Worm (Caenorhabditis elegans): ENCODE measurements around the gene ocr-1.

The ocr-1 gene

ce11 chrV:10719833-10720170, 44.4 kb upstream of the ocr-1 start (continued):
- no peak for TF ChIP-seq lin-15B (tag; optimal IDR thresholded peaks at IDR 0.05)
- TF ChIP-seq nhr-25 (tag; optimal IDR thresholded peaks at IDR 0.05; ENCODE audit: borderline replicate concordance, insufficient read depth): no peak
- TF ChIP-seq pqm-1 (tag; optimal IDR thresholded peaks at IDR 0.05): peak; percentile 34
- peak; percentile 62 for TF ChIP-seq mxl-3 (GFP tag; optimal IDR thresholded peaks at IDR 0.05)
- TF ChIP-seq arid-1 (GFP tag; conservative IDR thresholded peaks at IDR 0.05): no peak
- no peak for TF ChIP-seq T20F7.1 (GFP tag; optimal IDR thresholded peaks at IDR 0.05)
- peak; percentile 84 for TF ChIP-seq hlh-11 (tag; optimal IDR thresholded peaks at IDR 0.05)
- peak; percentile 88 for TF ChIP-seq nhr-11 (tag; optimal IDR thresholded peaks at IDR 0.05)
- no peak for TF ChIP-seq ama-1 (optimal IDR thresholded peaks at IDR 0.05)

ce11 chrV:10720303-10720847, 43.8 kb upstream of the ocr-1 start:
- TF ChIP-seq aly-2 (tag; optimal IDR thresholded peaks at IDR 0.05) (no peak), unc-62 (GFP tag; optimal IDR thresholded peaks at IDR 0.05 in 1 of 2) (peak in 1 of 2 experiments; percentile 80), unc-62 (tag; optimal IDR thresholded peaks at IDR 0.05) (no peak), ceh-20 (GFP tag; IDR thresholded peaks at IDR 0.05) (peak; percentile 21; the same call in 1 of the 2 replicates)

DNA sequence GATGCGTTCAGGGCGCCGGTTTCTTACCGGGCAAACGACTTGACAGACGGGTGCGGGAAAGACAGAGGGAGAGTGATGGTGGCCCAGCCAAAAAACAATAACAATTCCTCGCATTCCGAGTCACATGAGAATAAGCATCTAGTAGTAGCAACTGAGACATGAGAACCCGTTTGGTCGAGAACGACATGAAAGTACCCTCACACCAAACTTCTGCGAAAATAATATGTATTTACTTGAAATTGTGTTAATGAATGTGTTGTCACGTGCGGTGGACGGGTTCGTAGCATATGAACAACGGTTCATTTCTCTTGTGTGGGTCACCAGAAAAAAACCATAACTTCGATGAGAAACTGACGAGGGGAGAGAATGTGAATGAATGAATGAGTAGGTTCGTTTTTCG, 43.3 kb upstream of the ocr-1 start:
- TF ChIP-seq dve-1 (tag; optimal IDR thresholded peaks at IDR 0.05; ENCODE audit: insufficient read depth): peak; percentile 6
- no peak for TF ChIP-seq aha-1 (tag)
- TF ChIP-seq nhr-28 (tag; optimal IDR thresholded peaks at IDR 0.05): peak; percentile 4
- no peak for TF ChIP-seq zip-2 (tag; optimal IDR thresholded peaks at IDR 0.05)
- TF ChIP-seq mxl-3 (GFP tag; optimal IDR thresholded peaks at IDR 0.05): no peak
- TF ChIP-seq unc-62 (GFP tag; optimal IDR thresholded peaks at IDR 0.05 in 1 of 2): peak in 1 of 2 experiments; percentile 26
- TF ChIP-seq unc-62 (tag; optimal IDR thresholded peaks at IDR 0.05): no peak
- no peak for TF ChIP-seq unc-39 (tag; optimal IDR thresholded peaks at IDR 0.05)
- no peak for TF ChIP-seq spr-1 (tag; optimal IDR thresholded peaks at IDR 0.05)
- TF ChIP-seq mdl-1 (tag; optimal IDR thresholded peaks at IDR 0.05): peak in 1 of 2 experiments; percentile 49
- peak; percentile 65 for TF ChIP-seq hlh-30 (tag; optimal IDR thresholded peaks at IDR 0.05; ENCODE audit: insufficient read depth)
- no peak for TF ChIP-seq F49E8.2 (tag; optimal IDR thresholded peaks at IDR 0.05; ENCODE audit: borderline replicate concordance)

DNA sequence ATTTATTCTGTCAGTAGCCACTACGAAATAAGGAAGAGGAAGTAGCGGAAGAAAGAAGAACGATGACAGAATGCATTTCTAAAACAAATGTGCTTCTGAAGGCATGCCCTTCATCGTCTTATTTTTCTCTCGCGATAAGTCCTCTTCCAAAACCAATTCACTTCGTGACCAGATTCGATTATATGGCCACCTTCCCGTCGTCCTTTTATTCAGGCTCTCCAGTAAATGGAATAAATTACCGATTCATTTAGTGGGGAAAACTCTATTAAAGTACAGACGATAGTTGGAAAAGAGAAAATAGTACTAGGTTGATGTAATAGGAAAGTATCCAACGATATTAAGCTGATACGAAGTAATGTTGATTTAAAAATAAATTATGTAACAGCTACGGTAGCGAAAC, 42.9 kb upstream of the ocr-1 start:
- TF ChIP-seq jun-1 (tag; optimal IDR thresholded peaks at IDR 0.05): no peak
- peak; percentile 86 for TF ChIP-seq ces-1 (GFP tag; optimal IDR thresholded peaks at IDR 0.05)

DNA sequence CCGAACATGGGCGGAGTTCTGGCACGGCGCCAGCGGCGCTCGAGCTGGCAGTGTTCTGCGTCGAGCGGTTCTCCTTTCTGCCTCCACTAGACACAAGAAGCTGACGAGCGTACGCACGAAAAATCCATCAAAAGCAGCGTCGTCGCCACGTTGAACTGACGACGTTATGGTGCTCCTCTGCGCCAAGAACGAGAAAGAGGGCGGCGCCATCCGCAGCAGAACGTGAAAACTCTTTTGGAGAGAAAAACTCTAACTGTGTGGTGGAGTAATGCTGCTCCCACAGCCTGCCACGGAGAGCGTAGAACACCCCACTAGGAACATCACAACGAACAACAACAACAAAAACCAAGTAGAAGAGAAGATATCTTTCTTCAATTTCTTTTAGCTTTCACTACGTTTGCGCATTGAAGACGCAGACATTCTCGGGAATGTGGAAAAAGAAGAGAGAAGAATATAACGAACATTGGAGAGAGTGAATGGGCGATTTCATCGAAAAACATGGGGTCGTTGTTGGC, 42.2 kb upstream of the ocr-1 start:
- no peak for TF ChIP-seq Y105C5A.15 (GFP tag; IDR thresholded peaks at IDR 0.05)
- TF ChIP-seq nhr-237 (tag; optimal IDR thresholded peaks at IDR 0.05): no peak
- TF ChIP-seq ztf-7 (tag; optimal IDR thresholded peaks at IDR 0.05): no peak
- no peak for TF ChIP-seq ceh-44 (GFP tag; IDR thresholded peaks at IDR 0.05)
- TF ChIP-seq mep-1 (tag; optimal IDR thresholded peaks at IDR 0.05): peak; percentile 41
- TF ChIP-seq D1046.2 (GFP tag; IDR thresholded peaks at IDR 0.05): no peak
- TF ChIP-seq nhr-11 (tag; optimal IDR thresholded peaks at IDR 0.05): peak; percentile 68
- TF ChIP-seq lin-38 (GFP tag; IDR thresholded peaks at IDR 0.05): no peak
- no peak for TF ChIP-seq mes-2 (tag; optimal IDR thresholded peaks at IDR 0.05; ENCODE audit: poor library complexity, severe bottlenecking)
- TF ChIP-seq skn-1 (tag; optimal IDR thresholded peaks at IDR 0.05): no peak
- TF ChIP-seq nhr-6 (tag; optimal IDR thresholded peaks at IDR 0.05): no peak
- TF ChIP-seq nhr-41 (GFP tag; IDR thresholded peaks at IDR 0.05): no peak
- TF ChIP-seq F44E2.7 (GFP tag; IDR thresholded peaks at IDR 0.05): no peak
- TF ChIP-seq madf-5 (GFP tag; IDR thresholded peaks at IDR 0.05): no peak
- no peak for TF ChIP-seq zip-11 (GFP tag; IDR thresholded peaks at IDR 0.05)
- TF ChIP-seq ceh-62 (tag; optimal IDR thresholded peaks at IDR 0.05): no peak
- TF ChIP-seq jun-1 (tag; optimal IDR thresholded peaks at IDR 0.05): no peak
- peak; percentile 57 for TF ChIP-seq nhr-28 (tag; optimal IDR thresholded peaks at IDR 0.05)
- no peak for TF ChIP-seq ama-1 (optimal IDR thresholded peaks at IDR 0.05)
- TF ChIP-seq arid-1 (GFP tag; conservative IDR thresholded peaks at IDR 0.05): no peak
- TF ChIP-seq dmd-8 (GFP tag; IDR thresholded peaks at IDR 0.05): no peak
- no peak for TF ChIP-seq spr-1 (tag; optimal IDR thresholded peaks at IDR 0.05)
- TF ChIP-seq nhr-48 (tag; optimal IDR thresholded peaks at IDR 0.05): no peak
- TF ChIP-seq lin-29 (GFP tag; IDR thresholded peaks at IDR 0.05): no peak
- no peak for TF ChIP-seq lin-13 (GFP tag; optimal IDR thresholded peaks at IDR 0.05)
- TF ChIP-seq F26F4.8 (GFP tag; conservative IDR thresholded peaks at IDR 0.05): no peak
- TF ChIP-seq hlh-11 (tag; optimal IDR thresholded peaks at IDR 0.05): peak; percentile 5
